Fruit fly (Drosophila melanogaster) S2 (cell line): ENCODE data around the gene fipi.

Experiments used
- CG8478 ChIP-seq: fragments of >200 bp; optimal IDR thresholded peaks from 2 replicates; lab custom pipeline; 2018
- CTCF ChIP-seq, 2 experiments: fragments of >200 bp; optimal IDR thresholded peaks; 2 replicates each; lab custom pipeline; 2018

Gene fipi

DNA sequence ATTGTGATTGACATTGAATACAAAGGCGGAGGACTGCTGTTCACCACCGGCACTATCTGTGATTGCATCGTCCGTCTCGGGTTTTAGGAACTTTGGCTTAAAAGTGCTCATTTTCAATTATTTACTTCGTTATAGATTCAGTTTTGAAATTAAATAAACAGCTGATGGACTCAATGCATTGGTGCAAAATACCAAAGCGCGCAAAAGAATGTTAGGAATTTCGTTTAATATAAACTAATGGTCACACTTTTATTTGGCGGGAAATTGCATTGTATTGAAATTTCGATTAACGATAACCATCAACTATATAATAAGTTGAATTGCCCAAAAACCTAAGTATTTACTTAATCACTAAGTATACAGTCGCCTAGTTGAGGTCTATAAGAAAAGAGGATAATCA is 24.2 kb upstream of the fipi start, which contains the start of gene CG3225:
TSS of gene CG3225 (minus strand) at position 190 of the 400 bp plus-strand sequence.
- TF ChIP-seq CG8478 (no peak), CTCF (optimal IDR thresholded peaks at IDR 0.05; lab: Kevin White, UChicago) (no peak)

DNA sequence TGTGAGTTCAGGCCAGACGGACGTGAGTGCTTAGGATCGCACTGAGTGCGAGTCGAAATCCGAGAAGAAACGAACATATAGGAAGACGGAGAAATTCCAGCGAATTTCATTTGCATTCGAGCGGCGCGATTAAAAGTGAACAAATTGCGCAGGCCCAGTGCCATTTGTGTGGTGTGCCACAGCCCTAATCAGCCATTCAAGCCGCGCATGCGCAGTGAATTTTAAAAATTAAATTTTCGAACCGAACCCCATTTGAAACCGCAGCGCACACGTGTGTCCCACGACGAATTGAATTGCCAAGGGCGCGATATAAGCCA is 19.1 kb upstream of the fipi start:
- TF ChIP-seq CG8478 = no peak
- no peak for TF ChIP-seq CTCF (optimal IDR thresholded peaks at IDR 0.05; lab: Kevin White, UChicago)

DNA sequence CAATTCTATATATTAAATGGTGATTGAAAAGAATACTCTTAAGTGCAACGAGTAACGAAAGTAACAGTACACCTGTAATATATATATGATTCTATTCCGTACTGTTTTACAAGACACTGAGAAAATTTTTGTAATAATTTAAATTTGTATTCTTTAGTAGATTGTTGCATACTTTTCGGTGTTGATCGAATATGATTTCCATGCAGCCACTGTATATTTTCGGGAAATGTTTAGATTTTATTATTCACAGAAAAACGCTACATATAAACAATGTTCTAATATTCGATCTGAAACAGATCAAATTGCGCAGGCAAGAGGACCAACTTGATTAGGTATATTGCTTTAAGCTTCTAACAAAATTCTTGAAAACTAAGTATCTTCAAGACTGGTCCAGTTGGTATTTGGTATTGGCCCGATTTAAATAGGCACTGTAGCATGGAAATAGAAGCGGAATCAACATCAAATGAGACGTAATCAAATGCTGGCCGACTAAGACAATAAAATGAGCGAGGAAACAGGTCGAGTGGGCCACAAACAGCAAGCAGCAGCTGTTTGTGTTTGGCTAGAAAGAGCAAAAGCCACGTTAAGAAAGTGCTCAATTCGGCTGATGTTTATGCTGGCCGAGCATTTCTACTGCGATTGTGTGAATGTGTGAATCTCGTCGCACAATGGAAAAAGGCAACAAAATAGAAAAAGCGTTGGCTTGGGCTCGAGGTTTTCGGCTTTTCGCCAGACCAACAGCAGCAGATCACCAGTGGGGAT is 18.6 kb upstream of the fipi start, which contains the start of gene CG15629:
TSS of gene CG15629 (plus strand) at position 749 of the 762 bp plus-strand sequence.
- TF ChIP-seq CTCF (optimal IDR thresholded peaks at IDR 0.05; lab: Kevin White, UChicago) = no peak
- TF ChIP-seq CG8478 = no peak

DNA sequence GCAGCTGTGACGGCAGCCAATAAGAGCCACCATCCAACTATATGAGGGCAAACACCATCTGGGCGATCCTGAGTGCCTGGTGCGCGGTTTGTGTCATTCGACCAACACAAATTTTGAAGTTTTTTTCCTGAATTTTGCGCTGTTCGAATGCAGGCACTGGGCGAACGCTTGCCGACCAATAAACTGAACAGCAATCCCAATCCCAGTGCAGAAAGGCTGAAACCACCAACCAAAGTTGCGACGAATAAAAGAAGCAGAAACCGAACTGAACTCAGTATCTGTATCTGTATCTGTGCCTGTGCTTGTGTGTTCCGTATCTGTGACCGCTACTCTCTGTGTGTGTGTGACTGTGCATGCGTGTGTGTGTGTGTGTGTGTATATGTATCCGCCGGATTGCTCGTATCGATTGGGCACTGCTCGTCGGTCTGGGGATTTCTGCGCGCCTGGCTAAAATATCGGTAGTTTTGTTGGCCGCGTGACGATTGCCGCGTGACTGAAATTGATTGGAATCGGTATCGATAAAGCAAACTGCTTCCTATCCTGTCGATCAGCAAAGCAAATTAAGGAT is 17.7 kb upstream of the fipi start:
- TF ChIP-seq CTCF (optimal IDR thresholded peaks at IDR 0.05; lab: Kevin White, UChicago) = no peak

DNA sequence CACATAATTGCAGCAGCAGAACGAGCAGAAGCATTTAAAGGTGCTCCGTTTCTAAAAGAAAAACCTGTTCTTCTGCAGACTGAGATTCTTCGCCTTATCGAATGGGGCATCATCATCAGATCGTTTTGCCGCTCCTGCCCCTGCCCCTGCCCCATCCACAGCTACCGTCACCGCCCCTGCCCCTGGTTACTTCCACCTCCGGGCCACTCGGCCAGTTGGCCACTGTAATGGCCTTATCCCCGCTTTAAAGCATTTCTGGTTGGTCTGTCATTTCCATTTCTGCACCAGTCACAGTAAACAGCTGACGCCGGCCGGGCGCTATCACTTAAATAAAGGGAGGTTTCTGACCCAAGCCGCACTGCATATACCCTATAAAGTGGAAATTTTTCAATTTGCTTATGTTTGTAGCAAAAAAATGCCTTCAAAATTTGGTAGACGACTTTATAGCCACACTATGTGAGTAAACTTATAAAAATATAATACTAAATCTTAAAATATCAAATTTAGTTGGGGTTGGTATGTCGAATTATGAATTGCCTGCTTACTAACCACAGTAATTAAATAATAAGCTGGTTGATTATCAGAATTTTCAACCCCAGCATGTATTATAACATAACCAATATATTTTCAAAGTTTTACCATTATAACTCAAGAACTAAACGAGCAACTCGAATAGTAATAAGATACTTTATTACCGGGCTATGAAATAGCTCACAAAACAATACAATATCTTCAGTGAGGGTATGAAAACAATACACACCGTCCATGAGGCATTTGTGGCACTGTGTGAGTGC is 17.1 kb upstream of the fipi start:
- TF ChIP-seq CTCF (optimal IDR thresholded peaks at IDR 0.05; lab: Kevin White, UChicago) (no peak), CG8478 (no peak)

DNA sequence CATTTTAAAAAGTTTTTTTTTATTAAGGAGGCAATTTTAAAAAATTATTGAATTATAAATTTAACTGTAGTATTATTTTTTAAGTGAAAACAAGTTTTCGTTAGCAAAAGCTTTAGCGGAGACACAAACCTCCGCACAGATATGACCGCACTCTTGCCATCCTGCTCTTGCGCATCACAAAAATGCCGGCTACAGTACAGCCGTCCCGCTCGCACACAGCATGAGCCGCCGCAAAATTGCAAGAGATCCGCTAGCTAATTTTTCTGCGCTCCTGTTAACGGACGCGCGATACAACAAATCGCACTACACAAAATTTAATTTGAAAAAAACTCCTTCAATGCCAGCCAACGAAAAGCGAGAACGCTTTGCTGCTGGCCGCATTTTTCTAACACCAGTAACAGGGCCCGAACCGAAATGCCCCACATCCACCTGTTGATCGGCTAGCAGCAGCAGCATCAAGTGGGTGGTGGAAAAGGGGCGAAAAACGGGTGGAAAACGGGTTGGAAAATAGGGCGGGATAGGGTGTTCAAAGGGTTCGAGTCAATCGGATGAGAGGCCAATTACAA is 16.3 kb upstream of the fipi start:
- no peak for TF ChIP-seq CG8478
- peak in 1 of 2 experiments; percentile 23 for TF ChIP-seq CTCF (optimal IDR thresholded peaks at IDR 0.05; lab: Kevin White, UChicago)

DNA sequence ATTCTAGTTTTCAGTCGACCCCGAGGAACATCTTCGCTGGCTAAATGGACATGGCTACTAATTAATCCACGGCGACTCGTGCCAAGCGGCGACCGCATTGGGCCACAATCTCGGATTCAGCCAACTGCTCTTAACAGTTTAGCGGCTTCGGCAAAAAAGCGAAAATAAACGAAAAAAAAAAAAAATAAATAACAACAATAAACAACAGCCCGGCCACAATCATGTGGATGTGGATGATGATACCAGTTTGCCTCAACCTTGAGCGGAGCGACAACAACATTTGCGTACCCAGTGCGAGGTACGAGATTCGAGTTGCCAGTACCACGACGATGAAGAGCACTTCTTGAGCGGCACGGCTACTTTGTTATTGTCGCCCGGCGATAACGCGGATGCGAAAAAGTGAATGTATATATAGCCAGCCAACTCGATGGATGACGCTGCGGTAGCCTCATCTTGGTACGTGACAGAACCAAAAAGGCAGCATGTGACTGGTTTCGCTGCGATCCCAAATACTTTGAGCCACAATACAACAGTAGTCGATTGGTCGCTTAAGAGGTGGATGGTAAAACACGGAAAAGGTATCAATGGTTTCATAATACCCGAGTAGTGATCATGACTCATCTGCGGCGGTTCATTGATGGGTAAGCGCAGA is 14.2 kb upstream of the fipi start:
- TF ChIP-seq CG8478 = no peak
- TF ChIP-seq CTCF (optimal IDR thresholded peaks at IDR 0.05; lab: Kevin White, UChicago) = no peak

DNA sequence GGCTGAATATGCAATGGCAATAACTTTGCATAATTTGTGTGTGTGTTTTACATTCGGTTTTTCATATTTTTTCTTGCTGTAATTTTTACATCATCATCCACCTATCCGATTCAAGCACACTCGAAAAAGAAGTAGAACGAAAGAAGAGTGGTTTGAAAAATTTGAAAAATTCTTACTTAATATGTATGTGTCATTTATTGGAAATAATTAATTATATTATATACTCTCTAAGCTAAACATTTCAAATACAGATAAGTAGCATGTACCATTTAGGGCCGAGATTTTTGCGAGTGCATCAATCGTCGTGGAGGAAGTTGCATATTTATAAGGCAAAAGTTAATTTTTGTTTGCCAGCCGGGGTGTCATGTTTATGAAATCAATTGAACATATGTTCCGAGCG is 12.3 kb upstream of the fipi start:
- TF ChIP-seq CTCF (optimal IDR thresholded peaks at IDR 0.05; lab: Kevin White, UChicago) (no peak), CG8478 (no peak)

DNA sequence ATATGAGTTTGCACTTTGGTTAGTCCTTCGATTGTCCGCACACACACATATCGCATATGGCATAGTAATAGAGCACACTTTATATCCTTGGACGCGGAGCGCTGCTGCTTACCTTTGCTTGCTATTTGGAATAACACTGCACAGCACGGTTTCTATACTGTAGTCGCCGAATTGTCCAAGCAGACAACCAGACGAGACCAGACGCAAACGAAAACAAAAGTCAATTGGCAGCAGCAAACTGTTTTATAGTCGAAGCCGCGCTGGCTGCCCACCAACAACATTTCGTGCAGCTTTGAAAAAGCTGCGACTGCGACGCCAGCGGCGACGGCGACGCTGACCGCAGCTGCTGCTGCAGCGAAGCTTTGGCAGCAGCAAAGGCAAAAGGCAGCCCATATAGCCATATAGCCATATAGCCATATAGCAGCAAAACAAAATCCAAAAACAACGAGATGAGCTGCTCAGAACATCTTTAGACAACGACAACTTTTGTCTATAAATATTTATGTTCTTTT is 7.9 kb upstream of the fipi start, which contains the start of gene slf:
TSS of gene slf (minus strand) at position 219 of the 512 bp plus-strand sequence.
- TF ChIP-seq CG8478 (no peak), CTCF (optimal IDR thresholded peaks at IDR 0.05; lab: Kevin White, UChicago) (no peak)

DNA sequence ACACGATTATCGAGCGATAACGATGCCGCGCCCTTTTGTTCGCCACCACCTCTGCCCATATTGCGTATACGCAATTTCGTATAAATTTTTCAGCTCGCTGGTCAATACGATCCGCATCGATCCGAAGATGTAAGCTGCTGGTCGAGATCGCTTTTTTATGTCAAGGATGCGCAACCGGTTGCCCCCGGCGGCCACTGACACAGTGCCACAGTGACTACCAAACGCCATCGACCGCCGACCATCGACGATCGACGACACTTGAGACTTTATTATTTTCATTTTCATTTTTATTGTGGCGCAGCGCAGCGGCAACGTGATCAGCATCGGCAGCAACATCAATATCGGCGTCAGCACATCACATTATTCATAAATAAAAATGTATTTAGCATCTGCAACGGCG is 6.2 kb upstream of the fipi start:
- TF ChIP-seq CG8478 = no peak
- TF ChIP-seq CTCF (optimal IDR thresholded peaks at IDR 0.05; lab: Kevin White, UChicago) = no peak

DNA sequence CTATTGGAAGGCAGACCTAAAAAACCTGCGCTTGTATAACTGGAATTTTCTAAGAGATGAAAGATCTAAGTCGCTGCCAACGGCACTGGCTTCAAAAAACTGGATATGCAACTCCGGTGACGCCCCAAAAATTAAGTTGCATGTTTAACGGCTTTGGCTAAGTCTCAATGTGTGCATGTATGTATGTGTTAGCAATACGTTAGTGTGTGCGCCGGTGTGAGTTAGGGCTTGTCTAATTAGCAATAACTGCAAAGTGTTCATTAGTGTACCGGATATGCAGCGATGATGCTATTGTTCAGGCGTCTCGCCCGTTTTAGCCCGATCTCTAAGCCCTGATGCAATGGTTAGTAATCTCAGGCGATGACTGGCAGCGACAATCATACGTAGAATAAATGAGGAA is 5.0 kb upstream of the fipi start:
- TF ChIP-seq CTCF (optimal IDR thresholded peaks at IDR 0.05; lab: Kevin White, UChicago) = no peak
- TF ChIP-seq CG8478 = no peak

DNA sequence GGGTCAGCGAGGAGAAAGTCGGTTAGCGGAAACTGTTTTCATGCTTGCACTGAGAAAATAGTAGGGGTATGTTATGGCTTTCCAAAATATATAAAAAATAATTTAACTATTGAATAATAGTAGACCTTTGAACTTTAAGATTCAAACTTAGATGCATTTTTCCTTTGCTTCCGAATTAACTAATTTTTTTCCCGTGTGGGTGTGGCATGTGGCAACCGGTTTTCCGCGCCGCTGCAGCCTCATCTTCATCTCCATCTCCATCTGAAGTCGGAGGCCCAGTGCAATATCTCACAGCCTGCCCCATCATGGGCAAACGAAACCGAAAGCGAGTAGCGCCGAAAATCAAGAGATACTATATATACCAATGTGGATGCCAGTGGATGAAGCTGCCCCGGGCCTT is 3.8 kb upstream of the fipi start:
- no peak for TF ChIP-seq CTCF (optimal IDR thresholded peaks at IDR 0.05; lab: Kevin White, UChicago)
- no peak for TF ChIP-seq CG8478

DNA sequence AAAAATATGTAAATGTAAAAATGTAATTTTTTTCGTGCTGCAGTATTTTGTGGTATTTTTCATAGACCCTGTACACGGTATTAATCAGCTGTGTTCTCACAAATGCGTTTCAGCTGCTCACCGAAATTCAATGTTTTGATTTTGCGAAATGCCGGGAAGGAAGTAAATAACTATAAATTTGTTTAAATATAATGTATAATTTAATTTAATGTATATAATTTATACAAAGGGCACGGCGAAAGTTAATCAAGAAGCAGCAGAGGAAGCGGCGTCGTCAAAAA is 620 bp upstream of the fipi start, which contains the start of gene CG3294:
TSS of gene CG3294 (plus strand) at position 26 of the 281 bp plus-strand sequence.
- no peak for TF ChIP-seq CG8478
- TF ChIP-seq CTCF (optimal IDR thresholded peaks at IDR 0.05; lab: Kevin White, UChicago) = no peak

DNA sequence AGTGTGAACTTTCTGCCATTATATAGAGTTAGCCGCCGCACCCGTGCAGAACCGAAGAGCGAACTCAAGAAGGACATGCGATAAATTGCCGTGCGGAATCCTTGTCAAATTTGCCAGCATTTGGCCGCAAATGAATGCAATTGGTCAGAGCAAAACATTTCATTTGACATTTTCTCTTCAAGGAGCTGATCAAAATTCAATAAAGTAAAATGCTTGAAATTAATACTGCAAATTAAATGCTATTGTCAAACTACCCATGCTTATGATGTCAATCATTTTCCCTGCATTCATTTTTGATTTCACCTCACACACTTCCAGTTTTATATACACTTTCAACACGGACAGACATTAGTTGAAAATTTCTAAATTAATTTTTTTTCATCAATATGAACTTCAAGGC is 31.2 kb downstream of the fipi start, which contains the start of gene CG42523:
TSS of gene CG42523 (plus strand) at position 301 of the 400 bp plus-strand sequence.
- TF ChIP-seq CG8478 (no peak), CTCF (optimal IDR thresholded peaks at IDR 0.05; lab: Kevin White, UChicago) (no peak)

DNA sequence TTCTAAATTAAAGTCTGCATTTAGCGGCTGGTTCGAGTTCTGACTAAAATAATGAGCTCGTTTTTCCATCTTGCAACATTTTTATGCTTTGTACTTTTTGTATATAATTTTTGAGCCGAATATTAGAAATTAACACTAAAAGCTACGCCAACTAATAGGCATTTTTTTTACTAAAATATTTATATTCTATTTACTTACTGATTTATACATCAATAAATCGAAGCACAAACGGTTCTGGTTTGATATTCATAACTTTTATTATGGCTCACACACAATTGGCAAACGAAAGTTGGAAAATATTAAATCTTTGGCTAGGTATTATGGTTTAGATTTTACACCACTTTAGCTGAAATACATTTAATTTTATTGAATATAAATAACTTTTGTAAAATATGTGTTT is 59.5 kb downstream of the fipi start, which contains the start of gene CG15631:
TSS of gene CG15631 (minus strand) at position 101 of the 400 bp plus-strand sequence.
- no peak for TF ChIP-seq CTCF (optimal IDR thresholded peaks at IDR 0.05; lab: Kevin White, UChicago)
- no peak for TF ChIP-seq CG8478
